Worm (Caenorhabditis elegans): ENCODE data around the gene emc-2.

DNA sequence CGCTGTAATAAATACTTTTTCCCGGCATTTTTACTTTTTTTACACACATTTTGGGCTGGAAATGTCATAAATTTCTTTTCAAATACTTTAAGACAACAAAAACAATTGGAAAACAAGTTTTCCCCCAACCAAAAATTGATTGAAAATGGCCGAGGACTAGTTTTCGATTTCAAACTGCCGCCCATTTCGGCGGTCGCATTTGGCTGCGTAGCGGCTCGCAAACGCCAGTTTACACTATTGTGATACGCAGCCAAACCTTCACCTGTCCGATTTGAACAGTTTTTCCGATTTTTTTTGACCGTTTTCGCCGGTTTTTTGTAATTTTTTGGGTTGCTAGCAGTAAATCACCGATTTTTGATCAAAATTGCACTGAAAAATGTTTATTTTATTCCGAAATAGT is 14.5 kb upstream of the emc-2 start:
- no peak for TF ChIP-seq snpc-4 (tag; optimal IDR thresholded peaks at IDR 0.05)
- TF ChIP-seq unc-62 (GFP tag; optimal IDR thresholded peaks at IDR 0.05) = peak; percentile 54
- peak; percentile 48 for TF ChIP-seq ztf-11 (tag; optimal IDR thresholded peaks at IDR 0.05)
- TF ChIP-seq ces-1 (GFP tag; optimal IDR thresholded peaks at IDR 0.05) = peak; percentile 45
- TF ChIP-seq nhr-28 (tag; optimal IDR thresholded peaks at IDR 0.05) = no peak
- no peak for TF ChIP-seq elt-3 (tag; optimal IDR thresholded peaks at IDR 0.05)
- peak; percentile 50 for TF ChIP-seq sem-2 (GFP tag; optimal IDR thresholded peaks at IDR 0.05)
- TF ChIP-seq nhr-76 (tag; optimal IDR thresholded peaks at IDR 0.05) = no peak
- peak; percentile 96 for TF ChIP-seq nhr-237 (tag; optimal IDR thresholded peaks at IDR 0.05)
- peak; percentile 84 for TF ChIP-seq M03D4.4 (tag; optimal IDR thresholded peaks at IDR 0.05)
- peak; percentile 22 for TF ChIP-seq bed-3 (GFP tag; optimal IDR thresholded peaks at IDR 0.05)
- TF ChIP-seq nhr-2 (tag; optimal IDR thresholded peaks at IDR 0.05) = peak; percentile 5
- TF ChIP-seq pha-4 (tag; optimal IDR thresholded peaks at IDR 0.05) = peak; percentile 87
